Worm (Caenorhabditis elegans): ENCODE results near the gene Y37E11AM.4.

- TF ChIP-seq fos-1 (tag; optimal IDR thresholded peaks at IDR 0.05) (peak; percentile 24), blmp-1 (tag; optimal IDR thresholded peaks at IDR 0.05; ENCODE audit: insufficient read depth) (no peak), egl-27 (tag; optimal IDR thresholded peaks at IDR 0.05) (no peak), dmd-4 (tag; optimal IDR thresholded peaks at IDR 0.05) (no peak), ceh-82 (tag; optimal IDR thresholded peaks at IDR 0.05) (no peak), mdl-1 (tag; optimal IDR thresholded peaks at IDR 0.05) (no peak)
These were observed 16.2 kb upstream of the Y37E11AM.4 start, which contains the start of gene nape-2 for ce11 chrIV:3738655-3739403.
